Worm (Caenorhabditis elegans): ENCODE results near the gene F36D4.4.

DNA sequence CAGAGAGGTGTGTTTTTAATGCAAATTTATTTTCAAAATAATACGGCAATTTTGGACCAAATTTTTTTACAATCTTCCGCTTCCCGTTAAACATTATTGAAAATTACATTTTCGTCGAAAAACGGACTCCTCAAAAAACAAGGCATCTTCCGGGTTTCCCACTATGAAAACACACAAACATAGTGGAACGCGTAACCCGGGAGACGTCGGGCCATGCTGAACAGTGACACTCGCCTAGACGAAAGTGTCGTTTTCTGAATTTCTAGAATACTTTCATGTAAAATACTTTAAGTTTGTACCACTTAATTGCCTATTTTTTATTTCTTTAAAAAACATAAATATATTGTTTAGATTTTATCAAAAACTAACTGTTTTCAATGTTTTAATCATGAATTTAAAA lies 22.5 kb downstream of the F36D4.4 start:
- TF ChIP-seq snpc-4 (tag; optimal IDR thresholded peaks at IDR 0.05), result no peak
- no peak for TF ChIP-seq nhr-12 (tag; optimal IDR thresholded peaks at IDR 0.05)
- TF ChIP-seq blmp-1 (tag; optimal IDR thresholded peaks at IDR 0.05), result no peak
